Fruit fly (Drosophila melanogaster) whole organism, embryonic: ENCODE data around the gene CG15019.

ENCODE experiments used
- BEAF-32 ChIP-seq: fragments of 200-800 bp; sonication (Bioruptor generic); optimal IDR thresholded peaks from 3 replicates; lab custom pipeline; 2017; ENCODE audit warnings: missing biosample characterization, missing genetic modification characterization, mild to moderate bottlenecking, moderate library complexity, missing genetic modification reagents
- CG10366 ChIP-seq: fragments of 200-800 bp; sonication (Bioruptor generic); IDR thresholded peaks from 2 replicates; pipeline ENCODE4 v1.3.6; 2022; ENCODE audit warnings: missing biosample characterization, missing genetic modification characterization
- CG10565 ChIP-seq: fragments of 200-800 bp; sonication (Bioruptor generic); optimal IDR thresholded peaks from 3 replicates; lab custom pipeline; 2016; ENCODE audit warnings: missing biosample characterization, mild to moderate bottlenecking, missing genetic modification characterization
- CG10654 ChIP-seq: fragments of 200-800 bp; sonication (Bioruptor generic); optimal IDR thresholded peaks from 2 replicates; lab custom pipeline; 2016; ENCODE audit warnings: missing biosample characterization, missing genetic modification characterization
- CG11560 ChIP-seq: fragments of 200-800 bp; sonication (Bioruptor generic); IDR thresholded peaks from 3 replicates; pipeline ENCODE4 v1.3.6; 2022; ENCODE audit warnings: missing biosample characterization, missing genetic modification characterization
- CG13123 ChIP-seq: fragments of 200-800 bp; sonication (Bioruptor generic); optimal IDR thresholded peaks from 2 replicates; lab custom pipeline; 2016; ENCODE audit warnings: missing biosample characterization, missing genetic modification characterization
- CG13287 ChIP-seq: fragments of 200-800 bp; sonication (Bioruptor generic); IDR thresholded peaks from 2 replicates; pipeline ENCODE4 v1.3.6; 2022; ENCODE audit warnings: missing biosample characterization, missing genetic modification characterization; ENCODE audit not compliant: partially characterized antibody
- CG14050 ChIP-seq: fragments of 200-800 bp; sonication (Bioruptor generic); IDR thresholded peaks from 3 replicates; pipeline ENCODE4 v1.3.6; 2022; ENCODE audit warnings: missing biosample characterization, missing genetic modification characterization
- CG15073 ChIP-seq: fragments of 200-800 bp; sonication (Bioruptor generic); optimal IDR thresholded peaks from 2 replicates; lab custom pipeline; 2016; ENCODE audit warnings: missing biosample characterization, missing genetic modification characterization
- CG16815 ChIP-seq: fragments of 200-800 bp; sonication (Bioruptor generic); optimal IDR thresholded peaks from 3 replicates; lab custom pipeline; 2017; ENCODE audit warnings: missing biosample characterization, mild to moderate bottlenecking, missing genetic modification characterization
- CG16863 ChIP-seq: fragments of 200-800 bp; sonication (Bioruptor generic); optimal IDR thresholded peaks from 3 replicates; lab custom pipeline; 2016; ENCODE audit warnings: missing biosample characterization, missing genetic modification characterization
- CG17912 ChIP-seq: fragments of 200-800 bp; sonication (Bioruptor generic); optimal IDR thresholded peaks from 2 replicates; lab custom pipeline; 2018; ENCODE audit warnings: missing biosample characterization, mild to moderate bottlenecking, missing genetic modification characterization
- CG1792 ChIP-seq: fragments of 200-800 bp; sonication (Bioruptor generic); optimal IDR thresholded peaks from 2 replicates; lab custom pipeline; 2016; ENCODE audit warnings: missing biosample characterization, missing genetic modification characterization
- CG18619 ChIP-seq: fragments of 200-800 bp; sonication (Bioruptor generic); optimal IDR thresholded peaks from 3 replicates; lab custom pipeline; 2017; ENCODE audit warnings: missing biosample characterization, mild to moderate bottlenecking, missing genetic modification characterization
- CG2120 ChIP-seq: fragments of 200-800 bp; sonication (Bioruptor generic); optimal IDR thresholded peaks from 3 replicates; lab custom pipeline; 2016; ENCODE audit warnings: missing biosample characterization, missing genetic modification characterization
- CG2199 ChIP-seq: fragments of 200-800 bp; sonication (Bioruptor generic); IDR thresholded peaks from 3 replicates; pipeline ENCODE4 v1.3.6; 2022; ENCODE audit warnings: missing biosample characterization, missing genetic modification characterization
- CG33557 ChIP-seq: fragments of 200-800 bp; sonication (Bioruptor generic); optimal IDR thresholded peaks from 2 replicates; lab custom pipeline; 2019; ENCODE audit warnings: missing biosample characterization, mild to moderate bottlenecking, missing genetic modification characterization, moderate library complexity
- CG3838 ChIP-seq: fragments of 200-800 bp; sonication (Bioruptor generic); optimal IDR thresholded peaks from 3 replicates; lab custom pipeline; 2016; ENCODE audit warnings: missing biosample characterization, missing genetic modification characterization
- CG4424 ChIP-seq: fragments of 200-800 bp; sonication (Bioruptor generic); optimal IDR thresholded peaks from 3 replicates; lab custom pipeline; 2016; ENCODE audit warnings: missing biosample characterization, missing genetic modification characterization
- D ChIP-seq, 2 experiments: fragments of 200-800 bp in 1 of 2; fragments of >200 bp in 1 of 2; sonication (Bioruptor generic) in 1 of 2; optimal IDR thresholded peaks; 2 replicates in 1 of 2; 3 replicates in 1 of 2; lab custom pipeline; 2017; ENCODE audit warnings: mild to moderate bottlenecking in 1 of 2, missing biosample characterization in 1 of 2, missing genetic modification characterization in 1 of 2, missing genetic modification reagents in 1 of 2
- Dip2 ChIP-seq: fragments of 200-800 bp; sonication (Bioruptor generic); IDR thresholded peaks from 2 replicates; pipeline ENCODE4 v1.3.6; 2022; ENCODE audit warnings: missing biosample characterization, missing genetic modification characterization
- Doc2 ChIP-seq: fragments of 200-800 bp; sonication (Bioruptor generic); IDR thresholded peaks from 2 replicates; pipeline ENCODE4 v1.3.6; 2022; ENCODE audit warnings: missing biosample characterization, missing genetic modification characterization
- E2f2 ChIP-seq: fragments of 200-800 bp; sonication (Bioruptor generic); IDR thresholded peaks from 2 replicates; pipeline ENCODE4 v1.3.6; 2022; ENCODE audit warnings: missing biosample characterization, missing genetic modification characterization
- Elba2 ChIP-seq: fragments of 200-800 bp; sonication (Bioruptor generic); optimal IDR thresholded peaks from 3 replicates; lab custom pipeline; 2016; ENCODE audit warnings: missing biosample characterization, missing genetic modification characterization
- Hmx ChIP-seq: fragments of 200-800 bp; sonication (Bioruptor generic); optimal IDR thresholded peaks from 2 replicates; lab custom pipeline; 2016; ENCODE audit warnings: missing biosample characterization, missing genetic modification characterization
- NC2β ChIP-seq: fragments of 200-800 bp; sonication (Bioruptor generic); optimal IDR thresholded peaks from 2 replicates; lab custom pipeline; 2016; ENCODE audit warnings: missing biosample characterization, missing genetic modification characterization
- NFAT ChIP-seq: fragments of 200-800 bp; sonication (Bioruptor generic); IDR thresholded peaks from 2 replicates; pipeline ENCODE4 v1.3.6; 2022; ENCODE audit warnings: missing biosample characterization, missing genetic modification characterization
- Oli ChIP-seq: fragments of 200-800 bp; sonication (Bioruptor generic); optimal IDR thresholded peaks from 2 replicates; lab custom pipeline; 2018; ENCODE audit warnings: missing biosample characterization, mild to moderate bottlenecking, missing genetic modification characterization, moderate library complexity
- Scr ChIP-seq: fragments of 200-800 bp; sonication (Bioruptor generic); IDR thresholded peaks from 2 replicates; pipeline ENCODE4 v1.3.6; 2022; ENCODE audit warnings: missing biosample characterization, missing genetic modification characterization; ENCODE audit not compliant: partially characterized antibody
- Side ChIP-seq: fragments of 200-800 bp; sonication (Bioruptor generic); optimal IDR thresholded peaks from 2 replicates; lab custom pipeline; 2016; ENCODE audit warnings: missing biosample characterization, missing genetic modification characterization
- Usf ChIP-seq: fragments of 200-800 bp; sonication (Bioruptor generic); optimal IDR thresholded peaks from 2 replicates; lab custom pipeline; 2017; ENCODE audit warnings: missing genotype, missing biosample characterization, missing genetic modification characterization
- cad ChIP-seq: fragments of >200 bp; optimal IDR thresholded peaks from 2 replicates; lab custom pipeline; 2017; ENCODE audit warnings: missing biosample characterization, missing genetic modification characterization
- caup ChIP-seq: fragments of 200-800 bp; sonication (Bioruptor generic); optimal IDR thresholded peaks from 3 replicates; lab custom pipeline; 2017; ENCODE audit warnings: missing biosample characterization, mild to moderate bottlenecking, missing genetic modification characterization, moderate library complexity; ENCODE audit not compliant: severe bottlenecking
- crol ChIP-seq: fragments of 200-800 bp; sonication (Bioruptor generic); IDR thresholded peaks from 2 replicates; pipeline ENCODE4 v1.3.6; 2022; ENCODE audit warnings: missing biosample characterization, missing genetic modification characterization
- en ChIP-seq: fragments of 200-800 bp; sonication (Bioruptor generic); optimal IDR thresholded peaks from 2 replicates; lab custom pipeline; 2016; ENCODE audit warnings: missing biosample characterization, missing genetic modification characterization
- gcm2 ChIP-seq: fragments of 200-800 bp; sonication (Bioruptor generic); optimal IDR thresholded peaks from 2 replicates; lab custom pipeline; 2016; ENCODE audit warnings: missing biosample characterization, missing genetic modification characterization
- luna ChIP-seq: fragments of 200-800 bp; sonication (Bioruptor generic); optimal IDR thresholded peaks from 2 replicates; lab custom pipeline; 2016; ENCODE audit warnings: missing biosample characterization, missing genetic modification characterization
- peb ChIP-seq: fragments of 200-800 bp; sonication (Bioruptor generic); IDR thresholded peaks from 2 replicates; pipeline ENCODE4 v1.3.6; 2022; ENCODE audit warnings: missing biosample characterization, missing genetic modification characterization
- pho ChIP-seq: fragments of 200-800 bp; sonication (Bioruptor generic); optimal IDR thresholded peaks from 2 replicates; lab custom pipeline; 2016; ENCODE audit warnings: missing biosample characterization, missing genetic modification characterization
- phol ChIP-seq: fragments of 200-800 bp; sonication (Bioruptor generic); optimal IDR thresholded peaks from 3 replicates; lab custom pipeline; 2018; ENCODE audit warnings: missing biosample characterization, mild to moderate bottlenecking, missing genetic modification characterization, moderate library complexity
- prd ChIP-seq, 3 experiments: fragments of >200 bp in 2 of 3; fragments of 200-800 bp in 1 of 3; sonication (Bioruptor generic) in 1 of 3; optimal IDR thresholded peaks in 2 of 3; IDR thresholded peaks in 1 of 3; 2 replicates in 2 of 3; 3 replicates in 1 of 3; pipeline versions ENCODE4 v1.3.6 to Lab custom; 2017 to 2022; ENCODE audit warnings: missing biosample characterization in 1 of 3, missing genetic modification characterization in 1 of 3
- psq ChIP-seq: fragments of 200-800 bp; sonication (Bioruptor generic); optimal IDR thresholded peaks from 2 replicates; lab custom pipeline; 2017; ENCODE audit warnings: missing biosample characterization, missing genetic modification characterization
- ro ChIP-seq: fragments of 200-800 bp; sonication (Bioruptor generic); IDR thresholded peaks from 2 replicates; pipeline ENCODE4 v1.3.6; 2022; ENCODE audit warnings: missing biosample characterization, missing genetic modification characterization
- row ChIP-seq: fragments of 200-800 bp; sonication (Bioruptor generic); IDR thresholded peaks from 3 replicates; pipeline ENCODE4 v1.3.6; 2022; ENCODE audit warnings: missing biosample characterization, missing genetic modification characterization
- sima ChIP-seq: fragments of 200-800 bp; sonication (Bioruptor generic); optimal IDR thresholded peaks from 2 replicates; lab custom pipeline; 2016; ENCODE audit warnings: missing biosample characterization, missing genetic modification characterization
- sna ChIP-seq: fragments of 200-800 bp; sonication (Bioruptor generic); IDR thresholded peaks from 2 replicates; pipeline ENCODE4 v1.3.6; 2022; ENCODE audit warnings: missing biosample characterization, missing genetic modification characterization; ENCODE audit not compliant: partially characterized antibody
- sug ChIP-seq: fragments of 200-800 bp; optimal IDR thresholded peaks from 2 replicates; lab custom pipeline; 2019; ENCODE audit warnings: missing biosample characterization, mild to moderate bottlenecking, missing genetic modification characterization, moderate library complexity
- tin ChIP-seq: fragments of 200-800 bp; sonication (Bioruptor generic); optimal IDR thresholded peaks from 3 replicates; lab custom pipeline; 2016; ENCODE audit warnings: missing biosample characterization, missing genetic modification characterization

The CG15019 gene

DNA sequence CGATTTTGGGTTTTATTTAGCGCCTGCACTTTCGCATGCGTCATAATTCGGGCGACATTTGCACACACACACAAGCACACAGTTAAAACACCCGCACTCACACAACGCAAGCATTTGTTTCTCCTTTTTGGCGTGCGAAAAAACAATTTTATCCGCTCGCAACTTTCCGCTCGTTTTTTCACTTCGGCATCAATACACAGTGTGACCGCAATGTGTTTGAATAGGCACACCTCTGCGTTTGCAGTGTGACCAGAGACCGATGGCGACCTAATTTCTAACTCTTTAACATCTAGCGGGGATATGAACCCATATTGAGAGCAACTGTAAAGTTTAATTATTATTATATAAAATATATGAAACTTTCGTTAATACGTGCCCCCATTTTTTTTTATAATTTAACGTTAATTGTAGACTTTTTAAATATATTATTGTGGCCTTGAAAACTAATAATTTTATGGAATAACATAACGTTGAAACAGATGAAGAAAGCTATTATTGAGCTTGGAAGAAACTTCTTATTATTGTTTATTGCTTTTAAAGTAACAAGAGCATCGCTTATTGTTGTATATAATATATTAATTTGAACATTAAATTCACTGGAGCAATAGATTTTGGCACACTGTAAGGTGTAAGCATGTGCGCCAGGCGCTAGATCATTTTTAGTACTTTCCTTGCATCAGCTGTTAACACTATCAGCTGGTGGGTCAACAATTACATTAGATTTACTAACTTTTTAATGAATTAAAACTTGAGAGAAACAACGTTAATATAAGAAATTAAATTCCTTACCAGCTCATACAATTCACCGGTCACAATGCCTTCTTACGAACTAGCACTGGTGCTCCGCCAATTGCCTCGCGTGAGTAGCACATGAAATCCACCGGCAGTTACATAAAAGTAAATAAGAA is 41.7 kb downstream of the CG15019 start, which contains the start of the genes Cip4 and mRpS6 (continued):
- TF ChIP-seq CG18619 (GFP tag; lab: Kevin White, UChicago): peak; percentile 80
- no peak for TF ChIP-seq cad (GFP tag; lab: Kevin White, UChicago)
- no peak for TF ChIP-seq en (GFP tag; lab: Kevin White, UChicago)
- TF ChIP-seq CG13287 (GFP tag; lab: Robert Waterston, UW): peak; percentile 49
- peak; percentile 12 for TF ChIP-seq NC2β (GFP tag; lab: Kevin White, UChicago)
- TF ChIP-seq CG1792 (GFP tag; lab: Kevin White, UChicago): no peak
- peak; percentile 25 for TF ChIP-seq CG3838 (GFP tag; lab: Kevin White, UChicago)
- peak; percentile 29; the same call in 1 of the 2 replicates for TF ChIP-seq ro
- peak; percentile 1 for TF ChIP-seq gcm2 (GFP tag; lab: Kevin White, UChicago)
- peak; percentile 75 for TF ChIP-seq CG16815 (GFP tag; lab: Kevin White, UChicago)
- 0 out of 3 replicates have a peak, but pooled peaks have one; percentile 31 for TF ChIP-seq CG2199
- no peak for TF ChIP-seq CG10565 (GFP tag; lab: Kevin White, UChicago)
- no peak for TF ChIP-seq Scr (GFP tag; lab: Robert Waterston, UW)
- TF ChIP-seq CG10654 (GFP tag; lab: Kevin White, UChicago): no peak
- TF ChIP-seq luna (GFP tag; lab: Kevin White, UChicago): no peak
- no peak for TF ChIP-seq tin (GFP tag; lab: Kevin White, UChicago)
- TF ChIP-seq CG16863 (GFP tag; lab: Kevin White, UChicago): no peak
- TF ChIP-seq BEAF-32 (GFP tag; lab: Kevin White, UChicago): peak; percentile 38
- peak; percentile 62; the same call in 1 of the 2 replicates for TF ChIP-seq E2f2
- TF ChIP-seq Side (GFP tag; lab: Kevin White, UChicago): no peak
- TF ChIP-seq CG15073 (GFP tag; lab: Kevin White, UChicago): peak; percentile 49
- peak; percentile 77 for TF ChIP-seq Oli (tag; lab: Kevin White, UChicago)
- peak; percentile 67 for TF ChIP-seq Usf (GFP tag; lab: Kevin White, UChicago)
- peak; percentile 46 for TF ChIP-seq psq (GFP tag; lab: Kevin White, UChicago)
- TF ChIP-seq CG10366 (GFP tag; lab: Robert Waterston, UW): peak; percentile 90
- peak; percentile 70 for TF ChIP-seq CG4424 (GFP tag; lab: Kevin White, UChicago)
- peak; percentile 89 for TF ChIP-seq row (GFP tag; lab: Robert Waterston, UW)
- TF ChIP-seq Dip2 (GFP tag; lab: Robert Waterston, UW): no peak
- no peak for TF ChIP-seq sima
- peak; percentile 86 for TF ChIP-seq sug
- no peak for TF ChIP-seq crol (GFP tag; lab: Robert Waterston, UW)
- TF ChIP-seq phol (tag; lab: Kevin White, UChicago): peak; percentile 33
- no peak for TF ChIP-seq CG17912 (GFP tag; lab: Kevin White, UChicago)
- peak; percentile 63; the same call in 1 of the 2 replicates for TF ChIP-seq peb (GFP tag; lab: Robert Waterston, UW)
- no peak for TF ChIP-seq Hmx (GFP tag; lab: Kevin White, UChicago)
- peak; percentile 86 for TF ChIP-seq CG14050 (GFP tag; lab: Robert Waterston, UW)
- TF ChIP-seq Doc2: no peak
- TF ChIP-seq CG2120 (GFP tag; lab: Kevin White, UChicago): peak; percentile 84
- TF ChIP-seq prd (optimal IDR thresholded peaks at IDR 0.05; lab: Kevin White, UChicago): no peak
- peak; percentile 76 for TF ChIP-seq prd (GFP tag; IDR thresholded peaks at IDR 0.05; lab: Robert Waterston, UW)
- TF ChIP-seq NFAT (GFP tag; lab: Robert Waterston, UW): peak; percentile 57; the same call in 1 of the 2 replicates
- TF ChIP-seq caup: peak; percentile 74
- peak; percentile 59 for TF ChIP-seq CG33557
- TF ChIP-seq CG13123 (GFP tag; lab: Kevin White, UChicago): peak; percentile 45
- TF ChIP-seq Elba2 (GFP tag; lab: Kevin White, UChicago): no peak
- TF ChIP-seq pho (GFP tag; lab: Kevin White, UChicago): peak; percentile 45
- no peak for TF ChIP-seq D (optimal IDR thresholded peaks at IDR 0.05; lab: Kevin White, UChicago)
- TF ChIP-seq D (GFP tag; optimal IDR thresholded peaks at IDR 0.05; lab: Kevin White, UChicago): no peak
- TF ChIP-seq sna (GFP tag; lab: Robert Waterston, UW): no peak
- 0 out of 3 replicates have a peak, but pooled peaks have one; percentile 42 for TF ChIP-seq CG11560
